Worm (Caenorhabditis elegans) whole organism, mixed stage, embryonic: ENCODE results near the gene his-38.

ENCODE experiments used
- blmp-1 ChIP-seq: fragments of 150-350 bp; optimal IDR thresholded peaks from 2 replicates; lab custom pipeline; 2014; ENCODE audit warnings: missing biosample characterization, missing genetic modification characterization
- ces-1 ChIP-seq: fragments of 150-350 bp; optimal IDR thresholded peaks from 2 replicates; lab custom pipeline; 2014; ENCODE audit warnings: missing biosample characterization, missing genetic modification reagents, missing genetic modification characterization
- cnd-1 ChIP-seq: fragments of 200-800 bp; sonication (Bioruptor generic); optimal IDR thresholded peaks from 2 replicates; lab custom pipeline; 2018; ENCODE audit warnings: mild to moderate bottlenecking, missing genetic modification characterization, missing compliant biosample characterization
- elt-1 ChIP-seq: sonication (generic microtip); optimal IDR thresholded peaks from 2 replicates; lab custom pipeline; 2017; ENCODE audit warnings: missing genetic modification characterization, mild to moderate bottlenecking, missing compliant biosample characterization, antibody characterized with exemption, moderate library complexity, borderline replicate concordance; ENCODE audit not compliant: insufficient read depth
- lin-13 ChIP-seq: fragments of 150-350 bp; optimal IDR thresholded peaks from 2 replicates; lab custom pipeline; 2014; ENCODE audit warnings: missing biosample characterization, missing genetic modification characterization
- lsy-2 ChIP-seq: fragments of 150-350 bp; optimal IDR thresholded peaks from 2 replicates; lab custom pipeline; 2014; ENCODE audit warnings: missing biosample characterization, missing genetic modification characterization
- mep-1 ChIP-seq: fragments of 150-350 bp; optimal IDR thresholded peaks from 2 replicates; lab custom pipeline; 2017; ENCODE audit warnings: missing biosample characterization, missing genetic modification reagents, missing genetic modification characterization, inconsistent platforms
- nhr-28 ChIP-seq: fragments of 150-350 bp; optimal IDR thresholded peaks from 2 replicates; lab custom pipeline; 2014; ENCODE audit warnings: missing biosample characterization, missing genetic modification characterization
- nhr-76 ChIP-seq: sonication (generic microtip); optimal IDR thresholded peaks from 2 replicates; lab custom pipeline; 2017; ENCODE audit warnings: missing biosample characterization, missing genetic modification characterization
- snpc-4 ChIP-seq: fragments of 150-350 bp; optimal IDR thresholded peaks from 2 replicates; lab custom pipeline; 2014; ENCODE audit warnings: missing biosample characterization, missing genetic modification characterization
- sptf-1 ChIP-seq: sonication (generic microtip); optimal IDR thresholded peaks from 2 replicates; lab custom pipeline; 2017; ENCODE audit warnings: mild to moderate bottlenecking, missing genetic modification characterization, moderate library complexity, missing compliant biosample characterization
- unc-120 ChIP-seq: sonication (generic microtip); optimal IDR thresholded peaks from 2 replicates; lab custom pipeline; 2017; ENCODE audit warnings: missing genetic modification characterization, missing compliant biosample characterization; ENCODE audit not compliant: poor library complexity, severe bottlenecking
- unc-62 ChIP-seq: fragments of 150-350 bp; optimal IDR thresholded peaks from 2 replicates; lab custom pipeline; 2014; ENCODE audit warnings: missing biosample characterization, missing genetic modification reagents, missing genetic modification characterization

- no peak for TF ChIP-seq lin-13
- no peak for TF ChIP-seq elt-1 (tag; lab: Kevin White, UChicago)
- no peak for TF ChIP-seq nhr-76
- no peak for TF ChIP-seq ces-1 (GFP tag; lab: Kevin White, UChicago)
- TF ChIP-seq unc-120 (tag; lab: Kevin White, UChicago): no peak
- TF ChIP-seq blmp-1 (tag; lab: Kevin White, UChicago): no peak
- TF ChIP-seq mep-1: no peak
- TF ChIP-seq unc-62 (GFP tag; lab: Kevin White, UChicago): no peak
- no peak for TF ChIP-seq snpc-4 (tag; lab: Kevin White, UChicago)
- no peak for TF ChIP-seq nhr-28 (tag; lab: Kevin White, UChicago)
- no peak for TF ChIP-seq sptf-1
- TF ChIP-seq lsy-2 (tag; lab: Kevin White, UChicago): no peak
- TF ChIP-seq cnd-1 (tag; lab: Kevin White, UChicago): no peak
Observed at ce11 chrX:7318639-7319038, 9.0 kb upstream of the his-38 start, which contains the start of gene spp-4.
